ENCODE assay signal across 1 fruit fly cellular context in genomic region chr2L:11184144-11184543, dm6.
A peak's percentile ranks its signal among the peaks of the same experiment; 100 is the strongest.
TF ChIP-seq lines count a peak whose summit lies in the region.

No protein-coding gene starts in this region.

TF ChIP-seq in whole organism, embryonic, 481 proteins besides CTCF, POLR2A, EP300 and RAD21 (continued from another document):
- TF ChIP-seq Dbx (GFP tag; IDR thresholded peaks at IDR 0.05; lab: Robert Waterston, UW) = no peak
- no peak for TF ChIP-seq Jarid2 (GFP tag; optimal IDR thresholded peaks at IDR 0.05; lab: Kevin White, UChicago)
- peak; percentile 44 for TF ChIP-seq unpg (GFP tag; optimal IDR thresholded peaks at IDR 0.05; lab: Kevin White, UChicago)
- no peak for TF ChIP-seq CG16813 (GFP tag; IDR thresholded peaks at IDR 0.05; lab: Robert Waterston, UW; ENCODE audit: partially characterized antibody)
- TF ChIP-seq pita (GFP tag; optimal IDR thresholded peaks at IDR 0.05; lab: Kevin White, UChicago) = no peak
- TF ChIP-seq Meics (GFP tag; optimal IDR thresholded peaks at IDR 0.05; lab: Kevin White, UChicago) = no peak
- TF ChIP-seq CG10979 (tag; optimal IDR thresholded peaks at IDR 0.05; lab: Kevin White, UChicago) = peak; percentile 47
- no peak for TF ChIP-seq zf30C (GFP tag; optimal IDR thresholded peaks at IDR 0.05; lab: Kevin White, UChicago)
- no peak for TF ChIP-seq CG15479 (GFP tag; optimal IDR thresholded peaks at IDR 0.05; lab: Kevin White, UChicago)
- no peak for TF ChIP-seq NC2α (GFP tag; optimal IDR thresholded peaks at IDR 0.05; lab: Kevin White, UChicago)
- no peak for TF ChIP-seq CG10543 (GFP tag; optimal IDR thresholded peaks at IDR 0.05; lab: Kevin White, UChicago)
- no peak for TF ChIP-seq br (optimal IDR thresholded peaks at IDR 0.05; lab: Kevin White, UChicago)
- TF ChIP-seq CG32772 (GFP tag; IDR thresholded peaks at IDR 0.05; lab: Robert Waterston, UW) = no peak
- TF ChIP-seq az2 (GFP tag; optimal IDR thresholded peaks at IDR 0.05; lab: Kevin White, UChicago) = no peak
- TF ChIP-seq E2f2 (GFP tag; IDR thresholded peaks at IDR 0.05; lab: Robert Waterston, UW) = no peak
- TF ChIP-seq D (optimal IDR thresholded peaks at IDR 0.05; lab: Kevin White, UChicago) = no peak
- peak; percentile 9 for TF ChIP-seq D (GFP tag; optimal IDR thresholded peaks at IDR 0.05; lab: Kevin White, UChicago)
- TF ChIP-seq CG6254 (GFP tag; optimal IDR thresholded peaks at IDR 0.05; lab: Kevin White, UChicago) = peak; percentile 28
- TF ChIP-seq Optix (GFP tag; IDR thresholded peaks at IDR 0.05; lab: Robert Waterston, UW) = no peak
- no peak for TF ChIP-seq CG6765 (GFP tag; optimal IDR thresholded peaks at IDR 0.05; lab: Kevin White, UChicago)
- TF ChIP-seq CG30403 (GFP tag; optimal IDR thresholded peaks at IDR 0.05; lab: Kevin White, UChicago) = peak; percentile 20
- no peak for TF ChIP-seq esg (GFP tag; conservative IDR thresholded peaks at IDR 0.05; lab: Robert Waterston, UW)
- no peak for TF ChIP-seq CG17912 (GFP tag; optimal IDR thresholded peaks at IDR 0.05; lab: Kevin White, UChicago)
